Worm (Caenorhabditis elegans) whole organism, late embryonic: ENCODE results near the gene C24H11.1.

Experiments used
- K02D7.2 ChIP-seq: sonication (generic microtip); optimal IDR thresholded peaks from 2 replicates; lab custom pipeline; 2017; ENCODE audit warnings: mild to moderate bottlenecking, missing genetic modification characterization, missing compliant biosample characterization
- ama-1 ChIP-seq: fragments of 150-350 bp; optimal IDR thresholded peaks from 2 replicates; lab custom pipeline; 2014
- ceh-2 ChIP-seq: sonication (generic microtip); optimal IDR thresholded peaks from 2 replicates; lab custom pipeline; 2016; ENCODE audit warnings: missing genotype, missing genetic modification characterization, missing compliant biosample characterization
- ceh-9 ChIP-seq: sonication (generic microtip); optimal IDR thresholded peaks from 2 replicates; lab custom pipeline; 2016; ENCODE audit warnings: mild to moderate bottlenecking, missing genetic modification characterization, inconsistent platforms, missing compliant biosample characterization
- dve-1 ChIP-seq: sonication (generic microtip); optimal IDR thresholded peaks from 2 replicates; lab custom pipeline; 2017; ENCODE audit warnings: antibody characterized with exemption, mild to moderate bottlenecking, missing genetic modification characterization, missing compliant biosample characterization
- ets-4 ChIP-seq: sonication (generic microtip); optimal IDR thresholded peaks from 2 replicates; lab custom pipeline; 2016; ENCODE audit warnings: missing genetic modification characterization, missing compliant biosample characterization
- fkh-10 ChIP-seq: fragments of 150-350 bp; optimal IDR thresholded peaks from 2 replicates; lab custom pipeline; 2014; ENCODE audit warnings: missing biosample characterization, missing genetic modification reagents, missing genetic modification characterization
- hlh-30 ChIP-seq: sonication (generic microtip); optimal IDR thresholded peaks from 2 replicates; lab custom pipeline; 2017; ENCODE audit warnings: antibody characterized with exemption, missing genetic modification characterization, missing compliant biosample characterization; ENCODE audit not compliant: insufficient read depth
- lin-11 ChIP-seq: fragments of 200-800 bp; sonication (Bioruptor generic); optimal IDR thresholded peaks from 2 replicates; lab custom pipeline; 2018; ENCODE audit warnings: mild to moderate bottlenecking, missing genetic modification characterization, missing compliant biosample characterization
- nfya-1 ChIP-seq: sonication (generic microtip); optimal IDR thresholded peaks from 2 replicates; lab custom pipeline; 2017; ENCODE audit warnings: missing genetic modification characterization, mild to moderate bottlenecking, missing compliant biosample characterization, antibody characterized with exemption, moderate library complexity
- pag-3 ChIP-seq: sonication (generic microtip); optimal IDR thresholded peaks from 2 replicates; lab custom pipeline; 2016; ENCODE audit warnings: missing compliant biosample characterization, missing genetic modification characterization, borderline replicate concordance
- pha-4 ChIP-seq: fragments of 150-350 bp; optimal IDR thresholded peaks from 2 replicates; lab custom pipeline; 2018; ENCODE audit warnings: missing biosample characterization, missing genetic modification reagents, missing genetic modification characterization
- pqm-1 ChIP-seq: sonication (generic microtip); optimal IDR thresholded peaks from 2 replicates; lab custom pipeline; 2016; ENCODE audit warnings: missing genetic modification characterization, missing compliant biosample characterization
- pros-1 ChIP-seq: fragments of 150-350 bp; optimal IDR thresholded peaks from 2 replicates; lab custom pipeline; 2014; ENCODE audit warnings: missing biosample characterization, missing genetic modification reagents, missing genetic modification characterization

ce11 chrIII:11836054-11836453 is 48.6 kb downstream of the C24H11.1 start:
- no peak for TF ChIP-seq pha-4
- TF ChIP-seq K02D7.2 (tag; lab: Kevin White, UChicago), result no peak
- TF ChIP-seq ama-1 (lab: Kevin White, UChicago), result no peak
- no peak for TF ChIP-seq lin-11
- TF ChIP-seq ceh-2 (tag; lab: Kevin White, UChicago), result no peak
- no peak for TF ChIP-seq pros-1 (tag; lab: Kevin White, UChicago)
- no peak for TF ChIP-seq ets-4 (tag; lab: Kevin White, UChicago)
- no peak for TF ChIP-seq hlh-30 (tag; lab: Kevin White, UChicago)
- no peak for TF ChIP-seq pag-3 (tag; lab: Kevin White, UChicago)
- no peak for TF ChIP-seq fkh-10
- TF ChIP-seq ceh-9 (tag; lab: Kevin White, UChicago), result no peak
- TF ChIP-seq pqm-1, result no peak
- TF ChIP-seq nfya-1, result no peak
- no peak for TF ChIP-seq dve-1 (tag; lab: Kevin White, UChicago)
